Fruit fly (Drosophila melanogaster): Measurements from ENCODE around the gene swa.

The swa gene

DNA sequence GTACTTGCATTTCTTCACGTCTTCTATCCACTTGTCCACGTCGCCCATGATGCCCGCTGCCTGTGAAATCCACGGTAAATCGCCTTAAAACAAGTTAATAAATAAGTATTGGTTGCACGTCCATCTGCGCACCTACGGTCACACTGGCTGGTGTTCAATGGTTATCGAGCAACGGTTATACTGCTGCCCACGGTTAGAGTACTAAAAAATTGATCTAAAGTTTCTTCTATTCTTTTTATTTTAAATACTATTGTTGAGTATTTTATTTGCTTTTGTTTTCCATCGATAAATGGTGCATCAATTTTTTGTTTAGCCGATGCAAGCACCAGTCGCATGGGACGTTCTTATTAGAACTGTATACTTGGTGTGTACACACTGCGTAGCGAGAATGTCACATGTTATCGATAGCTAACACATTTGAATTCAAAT, 7.3 kb upstream of the swa start, which contains the start of gene PpV:
PpV (minus strand) TSS at position 147 of the 429 bp plus-strand sequence.
- TF ChIP-seq Sp1 (GFP tag; optimal IDR thresholded peaks at IDR 0.05), result peak; percentile 7
- TF ChIP-seq CG9705 (GFP tag; optimal IDR thresholded peaks at IDR 0.05), result no peak
- TF ChIP-seq foxo (GFP tag; optimal IDR thresholded peaks at IDR 0.05), result no peak
- TF ChIP-seq OdsH (GFP tag; optimal IDR thresholded peaks at IDR 0.05), result no peak
- peak; percentile 4 for TF ChIP-seq HLH106 (tag; optimal IDR thresholded peaks at IDR 0.05)
- TF ChIP-seq Rel (GFP tag; optimal IDR thresholded peaks at IDR 0.05), result no peak
- peak; percentile 6 for TF ChIP-seq Rel (tag; optimal IDR thresholded peaks at IDR 0.05)
- no peak for TF ChIP-seq brk (GFP tag; optimal IDR thresholded peaks at IDR 0.05)
- TF ChIP-seq Dif (GFP tag; optimal IDR thresholded peaks at IDR 0.05; ENCODE audit: partially characterized antibody), result no peak
- TF ChIP-seq h (GFP tag; optimal IDR thresholded peaks at IDR 0.05), result peak; percentile 13
- TF ChIP-seq woc (GFP tag; optimal IDR thresholded peaks at IDR 0.05), result no peak
- TF ChIP-seq Myc (optimal IDR thresholded peaks at IDR 0.05), result no peak
- TF ChIP-seq br (GFP tag; optimal IDR thresholded peaks at IDR 0.05), result no peak
- no peak for TF ChIP-seq N (GFP tag; optimal IDR thresholded peaks at IDR 0.05)

- TF ChIP-seq psq (GFP tag; optimal IDR thresholded peaks at IDR 0.05) (peak; percentile 83), Sp1 (GFP tag; optimal IDR thresholded peaks at IDR 0.05) (peak; percentile 93), Dif (GFP tag; optimal IDR thresholded peaks at IDR 0.05; ENCODE audit: partially characterized antibody) (no peak), Vsx2 (GFP tag; optimal IDR thresholded peaks at IDR 0.05; ENCODE audit: partially characterized antibody) (no peak), ey (GFP tag; optimal IDR thresholded peaks at IDR 0.05) (peak; percentile 95), CrebA (GFP tag; optimal IDR thresholded peaks at IDR 0.05; ENCODE audit: borderline replicate concordance) (no peak), foxo (GFP tag; optimal IDR thresholded peaks at IDR 0.05) (peak; percentile 81 to 97), lola (GFP tag; optimal IDR thresholded peaks at IDR 0.05) (no peak), Jra (GFP tag; optimal IDR thresholded peaks at IDR 0.05) (peak; percentile 80), tai (GFP tag; optimal IDR thresholded peaks at IDR 0.05) (no peak), Rel (GFP tag; optimal IDR thresholded peaks at IDR 0.05) (no peak), Rel (tag; optimal IDR thresholded peaks at IDR 0.05) (peak; percentile 89), sv (GFP tag; optimal IDR thresholded peaks at IDR 0.05) (peak; percentile 53), Hr83 (GFP tag; optimal IDR thresholded peaks at IDR 0.05; ENCODE audit: poor library complexity, severe bottlenecking) (peak; percentile 94), usp (GFP tag; optimal IDR thresholded peaks at IDR 0.05) (no peak), jim (GFP tag; optimal IDR thresholded peaks at IDR 0.05) (peak; percentile 67), N (GFP tag; optimal IDR thresholded peaks at IDR 0.05) (no peak), GATAd (GFP tag; optimal IDR thresholded peaks at IDR 0.05) (peak; percentile 66), dl (GFP tag; optimal IDR thresholded peaks at IDR 0.05; ENCODE audit: insufficient read depth in 1 of 2, partially characterized antibody in 2 of 2) (no peak), Myc (optimal IDR thresholded peaks at IDR 0.05) (no peak), HLH106 (tag; optimal IDR thresholded peaks at IDR 0.05) (peak; percentile 96), OdsH (GFP tag; optimal IDR thresholded peaks at IDR 0.05) (peak; percentile 92), CG9705 (GFP tag; optimal IDR thresholded peaks at IDR 0.05) (peak; percentile 93), fru (GFP tag; optimal IDR thresholded peaks at IDR 0.05) (peak; percentile 94), sage (GFP tag; optimal IDR thresholded peaks at IDR 0.05) (peak; percentile 93), br (GFP tag; optimal IDR thresholded peaks at IDR 0.05) (peak; percentile 93), Dfd (GFP tag; optimal IDR thresholded peaks at IDR 0.05) (no peak), dsf (GFP tag; optimal IDR thresholded peaks at IDR 0.05; ENCODE audit: borderline replicate concordance) (peak; percentile 61), CG32264 (GFP tag; optimal IDR thresholded peaks at IDR 0.05) (peak; percentile 86), dmrt93B (GFP tag; optimal IDR thresholded peaks at IDR 0.05) (peak; percentile 87), woc (GFP tag; optimal IDR thresholded peaks at IDR 0.05) (peak; percentile 86), rgr (GFP tag; optimal IDR thresholded peaks at IDR 0.05) (peak; percentile 95), Mio (GFP tag; optimal IDR thresholded peaks at IDR 0.05) (peak; percentile 82), pan (optimal IDR thresholded peaks at IDR 0.05) (no peak), Hnf4 (GFP tag; optimal IDR thresholded peaks at IDR 0.05) (peak; percentile 95), h (GFP tag; optimal IDR thresholded peaks at IDR 0.05) (peak; percentile 95)
These were observed 816 bp upstream of the swa start for dm6 chrX:6366357-6366691.

- TF ChIP-seq dl (GFP tag; optimal IDR thresholded peaks at IDR 0.05; ENCODE audit: insufficient read depth in 1 of 2, partially characterized antibody in 2 of 2) (no peak), OdsH (GFP tag; optimal IDR thresholded peaks at IDR 0.05) (no peak), HLH106 (tag; optimal IDR thresholded peaks at IDR 0.05) (no peak), ey (GFP tag; optimal IDR thresholded peaks at IDR 0.05) (no peak), dsf (GFP tag; optimal IDR thresholded peaks at IDR 0.05; ENCODE audit: borderline replicate concordance) (no peak), sv (GFP tag; optimal IDR thresholded peaks at IDR 0.05) (no peak), Hr83 (GFP tag; optimal IDR thresholded peaks at IDR 0.05; ENCODE audit: poor library complexity, severe bottlenecking) (no peak)
These were observed 4.3 kb downstream of the swa start for dm6 chrX:6361215-6361614.
